Fruit fly (Drosophila melanogaster) whole organism, embryonic: ENCODE results near the gene Mical.
A peak's percentile ranks its signal among the peaks of the same experiment; 100 is the strongest.

Source experiments
- Awh ChIP-seq: fragments of 200-800 bp; sonication (Bioruptor generic); IDR thresholded peaks from 2 replicates; pipeline ENCODE4, ENCODE4 v1.3.6; 2022; ENCODE audit warnings: missing biosample characterization, missing genetic modification characterization
- BEAF-32 ChIP-seq: fragments of 200-800 bp; sonication (Bioruptor generic); optimal IDR thresholded peaks from 3 replicates; lab custom pipeline; 2017; ENCODE audit warnings: missing biosample characterization, missing genetic modification characterization, mild to moderate bottlenecking, moderate library complexity, missing genetic modification reagents
- CG10274 ChIP-seq: fragments of 200-800 bp; sonication (Bioruptor generic); optimal IDR thresholded peaks from 3 replicates; lab custom pipeline; 2017; ENCODE audit warnings: missing biosample characterization, mild to moderate bottlenecking, missing genetic modification characterization
- CG10431 ChIP-seq: fragments of 200-800 bp; sonication (Bioruptor generic); optimal IDR thresholded peaks from 3 replicates; lab custom pipeline; 2018; ENCODE audit warnings: missing biosample characterization, mild to moderate bottlenecking, missing genetic modification characterization
- CG10959 ChIP-seq: fragments of 200-800 bp; sonication (Bioruptor generic); IDR thresholded peaks from 2 replicates; pipeline ENCODE4 v1.3.6; 2022; ENCODE audit warnings: missing biosample characterization, missing genetic modification characterization
- CG11695 ChIP-seq: fragments of 200-800 bp; sonication (Bioruptor generic); IDR thresholded peaks from 3 replicates; pipeline ENCODE4 v1.3.6; 2022; ENCODE audit warnings: missing biosample characterization, missing genetic modification characterization
- CG12299 ChIP-seq: fragments of 200-800 bp; sonication (Bioruptor generic); optimal IDR thresholded peaks from 2 replicates; lab custom pipeline; 2018; ENCODE audit warnings: missing biosample characterization, mild to moderate bottlenecking, missing genetic modification characterization
- CG1233 ChIP-seq: fragments of 200-800 bp; sonication (Bioruptor generic); optimal IDR thresholded peaks from 4 replicates; lab custom pipeline; 2018; ENCODE audit warnings: missing biosample characterization, mild to moderate bottlenecking, missing genetic modification characterization
- CG14667 ChIP-seq: fragments of 200-800 bp; sonication (Bioruptor generic); IDR thresholded peaks from 2 replicates; pipeline ENCODE4 v1.3.6; 2022; ENCODE audit warnings: missing biosample characterization, missing genetic modification characterization
- CG16863 ChIP-seq: fragments of 200-800 bp; sonication (Bioruptor generic); optimal IDR thresholded peaks from 3 replicates; lab custom pipeline; 2016; ENCODE audit warnings: missing biosample characterization, missing genetic modification characterization
- CG1832 ChIP-seq: fragments of 200-800 bp; sonication (Bioruptor generic); optimal IDR thresholded peaks from 2 replicates; lab custom pipeline; 2017; ENCODE audit warnings: missing biosample characterization, mild to moderate bottlenecking, missing genetic modification characterization, inconsistent platforms
- CG18476 ChIP-seq: fragments of 200-800 bp; sonication (Bioruptor generic); optimal IDR thresholded peaks from 2 replicates; lab custom pipeline; 2016; ENCODE audit warnings: missing biosample characterization, mild to moderate bottlenecking, missing genetic modification characterization
- CG2120 ChIP-seq: fragments of 200-800 bp; sonication (Bioruptor generic); optimal IDR thresholded peaks from 3 replicates; lab custom pipeline; 2016; ENCODE audit warnings: missing biosample characterization, missing genetic modification characterization
- CG2199 ChIP-seq: fragments of 200-800 bp; sonication (Bioruptor generic); IDR thresholded peaks from 3 replicates; pipeline ENCODE4 v1.3.6; 2022; ENCODE audit warnings: missing biosample characterization, missing genetic modification characterization
- CG30403 ChIP-seq: fragments of 200-800 bp; sonication (Bioruptor generic); optimal IDR thresholded peaks from 3 replicates; lab custom pipeline; 2016; ENCODE audit warnings: missing biosample characterization, missing genetic modification characterization
- CG32772 ChIP-seq: fragments of 200-800 bp; sonication (Bioruptor generic); IDR thresholded peaks from 2 replicates; pipeline ENCODE4 v1.3.6; 2022; ENCODE audit warnings: missing biosample characterization, missing genetic modification characterization
- CG33557 ChIP-seq: fragments of 200-800 bp; sonication (Bioruptor generic); optimal IDR thresholded peaks from 2 replicates; lab custom pipeline; 2019; ENCODE audit warnings: missing biosample characterization, mild to moderate bottlenecking, missing genetic modification characterization, moderate library complexity
- CG3995 ChIP-seq: fragments of 200-800 bp; sonication (Bioruptor generic); optimal IDR thresholded peaks from 3 replicates; lab custom pipeline; 2016; ENCODE audit warnings: missing biosample characterization, missing genetic modification characterization
- CG5180 ChIP-seq: fragments of 200-800 bp; sonication (Bioruptor generic); optimal IDR thresholded peaks from 3 replicates; lab custom pipeline; 2017; ENCODE audit warnings: missing biosample characterization, missing genetic modification characterization, mild to moderate bottlenecking, moderate library complexity, missing genetic modification reagents
- CG6254 ChIP-seq: fragments of 200-800 bp; sonication (Bioruptor generic); optimal IDR thresholded peaks from 3 replicates; lab custom pipeline; 2017; ENCODE audit warnings: mild to moderate bottlenecking, missing biosample characterization, missing genetic modification reagents, missing genetic modification characterization
- CG7357 ChIP-seq: fragments of 200-800 bp; sonication (Bioruptor generic); IDR thresholded peaks from 3 replicates; pipeline ENCODE4 v1.3.6; 2022; ENCODE audit warnings: missing biosample characterization, missing genetic modification characterization
- CG8359 ChIP-seq: fragments of 200-800 bp; sonication (Bioruptor generic); optimal IDR thresholded peaks from 2 replicates; lab custom pipeline; 2017; ENCODE audit warnings: missing biosample characterization, mild to moderate bottlenecking, missing genetic modification characterization, borderline replicate concordance
- CTCF ChIP-seq: fragments of 200-800 bp; sonication (Bioruptor generic); optimal IDR thresholded peaks from 2 replicates; lab custom pipeline; 2017; ENCODE audit warnings: missing biosample characterization, mild to moderate bottlenecking, missing genetic modification characterization, moderate library complexity
- CkIIα-i1 ChIP-seq: fragments of 200-800 bp; sonication (Bioruptor generic); IDR thresholded peaks from 2 replicates; pipeline ENCODE4 v1.3.6; 2022; ENCODE audit warnings: missing biosample characterization, missing genetic modification characterization
- D ChIP-seq, 2 experiments: fragments of 200-800 bp in 1 of 2; fragments of >200 bp in 1 of 2; sonication (Bioruptor generic) in 1 of 2; optimal IDR thresholded peaks; 2 replicates in 1 of 2; 3 replicates in 1 of 2; lab custom pipeline; 2017; ENCODE audit warnings: mild to moderate bottlenecking in 1 of 2, missing biosample characterization in 1 of 2, missing genetic modification characterization in 1 of 2, missing genetic modification reagents in 1 of 2
- HmgZ ChIP-seq: fragments of 200-800 bp; sonication (Bioruptor generic); optimal IDR thresholded peaks from 2 replicates; lab custom pipeline; 2018; ENCODE audit warnings: missing biosample characterization, mild to moderate bottlenecking, missing genetic modification characterization
- Hr51 ChIP-seq, 2 experiments: fragments of 200-800 bp; sonication (Bioruptor generic); optimal IDR thresholded peaks; 2 replicates in 1 of 2; 3 replicates in 1 of 2; lab custom pipeline; 2016 to 2018; ENCODE audit warnings: missing biosample characterization in 2 of 2, missing genetic modification characterization in 2 of 2, mild to moderate bottlenecking in 1 of 2, moderate library complexity in 1 of 2
- Lhr ChIP-seq: fragments of 200-800 bp; sonication (Bioruptor generic); optimal IDR thresholded peaks from 3 replicates; lab custom pipeline; 2017; ENCODE audit warnings: mild to moderate bottlenecking, missing biosample characterization, missing genetic modification reagents, missing genetic modification characterization
- Med ChIP-seq: fragments of 200-800 bp; sonication (Bioruptor generic); peaks from one replicate; lab custom pipeline; 2016; ENCODE audit warnings: missing biosample characterization, missing genetic modification characterization, mild to moderate bottlenecking, inconsistent platforms, moderate library complexity
- Opbp ChIP-seq: fragments of 200-800 bp; sonication (Bioruptor generic); IDR thresholded peaks from 3 replicates; pipeline ENCODE4 v1.3.6; 2022; ENCODE audit warnings: missing biosample characterization, missing genetic modification characterization; ENCODE audit not compliant: partially characterized antibody
- Poxn ChIP-seq: fragments of 200-800 bp; sonication (Bioruptor generic); IDR thresholded peaks from 2 replicates; pipeline ENCODE4 v1.3.6; 2022; ENCODE audit warnings: missing biosample characterization, missing genetic modification characterization
- ab ChIP-seq: fragments of 200-800 bp; sonication (Bioruptor generic); optimal IDR thresholded peaks from 2 replicates; lab custom pipeline; 2016; ENCODE audit warnings: missing biosample characterization, missing genetic modification characterization
- bcd ChIP-seq: fragments of 200-800 bp; sonication (Bioruptor generic); optimal IDR thresholded peaks from 2 replicates; lab custom pipeline; 2017; ENCODE audit warnings: missing biosample characterization, mild to moderate bottlenecking, missing genetic modification characterization
- chinmo ChIP-seq: fragments of 200-800 bp; sonication (Bioruptor generic); IDR thresholded peaks from 4 replicates; pipeline ENCODE4 v1.3.6; 2022; ENCODE audit warnings: missing biosample characterization, missing genetic modification characterization; ENCODE audit not compliant: partially characterized antibody
- corto ChIP-seq: fragments of 200-800 bp; sonication (Bioruptor generic); optimal IDR thresholded peaks from 2 replicates; lab custom pipeline; 2016; ENCODE audit warnings: missing biosample characterization, mild to moderate bottlenecking, missing genetic modification characterization, moderate library complexity
- crc ChIP-seq: fragments of 200-800 bp; sonication (Bioruptor generic); optimal IDR thresholded peaks from 2 replicates; lab custom pipeline; 2016; ENCODE audit warnings: missing biosample characterization, missing genetic modification characterization
- ftz-f1 ChIP-seq: fragments of 200-800 bp; sonication (Bioruptor generic); optimal IDR thresholded peaks from 2 replicates; lab custom pipeline; 2016; ENCODE audit warnings: missing biosample characterization, missing genetic modification characterization
- gem ChIP-seq: fragments of 200-800 bp; sonication (Bioruptor generic); optimal IDR thresholded peaks from 2 replicates; lab custom pipeline; 2019; ENCODE audit warnings: missing biosample characterization, mild to moderate bottlenecking, missing genetic modification characterization, moderate library complexity
- ham ChIP-seq: fragments of 200-800 bp; sonication (Bioruptor generic); IDR thresholded peaks from 2 replicates; pipeline ENCODE4 v1.3.6; 2022; ENCODE audit warnings: missing biosample characterization, missing genetic modification characterization
- hkb ChIP-seq, 2 experiments: fragments of 200-800 bp in 1 of 2; fragments of >200 bp in 1 of 2; sonication (Bioruptor generic) in 1 of 2; IDR thresholded peaks in 1 of 2; optimal IDR thresholded peaks in 1 of 2; 2 replicates each; pipeline versions ENCODE4 v1.3.6 to Lab custom; 2017 to 2022; ENCODE audit warnings: missing biosample characterization in 1 of 2, missing genetic modification characterization in 1 of 2
- ranshi ChIP-seq: fragments of 200-800 bp; sonication (Bioruptor generic); IDR thresholded peaks from 2 replicates; pipeline ENCODE4 v1.3.6; 2022; ENCODE audit warnings: missing biosample characterization, missing genetic modification characterization
- sim ChIP-seq: fragments of 200-800 bp; sonication (Bioruptor generic); IDR thresholded peaks from 2 replicates; pipeline ENCODE4 v1.3.6; 2022; ENCODE audit warnings: missing biosample characterization, missing genetic modification characterization
- sob ChIP-seq: fragments of 200-800 bp; sonication (Bioruptor generic); IDR thresholded peaks from 2 replicates; pipeline ENCODE4 v1.3.6; 2022; ENCODE audit warnings: missing biosample characterization, missing genetic modification characterization
- sug ChIP-seq: fragments of 200-800 bp; optimal IDR thresholded peaks from 2 replicates; lab custom pipeline; 2019; ENCODE audit warnings: missing biosample characterization, mild to moderate bottlenecking, missing genetic modification characterization, moderate library complexity
- toy ChIP-seq: fragments of 200-800 bp; sonication (Bioruptor generic); IDR thresholded peaks from 2 replicates; pipeline ENCODE4 v1.3.6; 2022; ENCODE audit warnings: missing biosample characterization, missing genetic modification characterization
- usp ChIP-seq: fragments of >200 bp; optimal IDR thresholded peaks from 2 replicates; lab custom pipeline; 2017; ENCODE audit warnings: missing biosample characterization, missing genetic modification characterization
- vnd ChIP-seq: fragments of 200-800 bp; sonication (Bioruptor generic); IDR thresholded peaks from 3 replicates; pipeline ENCODE4 v1.3.6; 2022; ENCODE audit warnings: missing biosample characterization, missing genetic modification characterization; ENCODE audit not compliant: partially characterized antibody
- zfh1 ChIP-seq: fragments of 200-800 bp; sonication (Bioruptor generic); IDR thresholded peaks from 3 replicates; pipeline ENCODE4 v1.3.6; 2022; ENCODE audit warnings: missing biosample characterization, missing genetic modification characterization
- zfh2 ChIP-seq: fragments of 200-800 bp; sonication (Bioruptor generic); optimal IDR thresholded peaks from 2 replicates; lab custom pipeline; 2016; ENCODE audit warnings: missing biosample characterization, missing genetic modification characterization

Mical gene

dm6 chr3R:10091513-10091912 lies 48.8 kb upstream of the Mical start:
- TF ChIP-seq CG11695 (GFP tag; lab: Robert Waterston, UW): no peak
- no peak for TF ChIP-seq CG30403 (GFP tag; lab: Kevin White, UChicago)
- no peak for TF ChIP-seq Awh (GFP tag; lab: Robert Waterston, UW)
- no peak for TF ChIP-seq ftz-f1
- TF ChIP-seq usp (GFP tag; lab: Kevin White, UChicago): no peak
- no peak for TF ChIP-seq zfh2 (GFP tag; lab: Kevin White, UChicago)
- no peak for TF ChIP-seq ab (GFP tag; lab: Kevin White, UChicago)
- no peak for TF ChIP-seq gem (tag; lab: Kevin White, UChicago)
- no peak for TF ChIP-seq CG5180 (GFP tag; lab: Kevin White, UChicago)
- no peak for TF ChIP-seq CG18476 (GFP tag; lab: Kevin White, UChicago)
- no peak for TF ChIP-seq D (optimal IDR thresholded peaks at IDR 0.05; lab: Kevin White, UChicago)
- no peak for TF ChIP-seq D (GFP tag; optimal IDR thresholded peaks at IDR 0.05; lab: Kevin White, UChicago)
- no peak for TF ChIP-seq CG14667
- no peak for TF ChIP-seq HmgZ (tag; lab: Kevin White, UChicago)
- TF ChIP-seq CkIIα-i1: no peak

dm6 chr3R:10090906-10091305 lies 48.2 kb upstream of the Mical start:
- TF ChIP-seq corto (no peak), CG8359 (GFP tag; lab: Kevin White, UChicago) (no peak), Hr51 (GFP tag; optimal IDR thresholded peaks at IDR 0.05; lab: Kevin White, UChicago) (no peak), chinmo (GFP tag; lab: Robert Waterston, UW) (0 out of 4 replicates have a peak, but pooled peaks have one; percentile 15), CG16863 (GFP tag; lab: Kevin White, UChicago) (no peak), crc (GFP tag; lab: Kevin White, UChicago) (no peak), sim (GFP tag; lab: Robert Waterston, UW) (no peak), CG10431 (GFP tag; lab: Kevin White, UChicago) (no peak), sug (tag; lab: Kevin White, UChicago) (no peak), sob (GFP tag; lab: Robert Waterston, UW) (no peak), CG2199 (GFP tag; lab: Robert Waterston, UW) (0 out of 3 replicates have a peak, but pooled peaks have one; percentile 12), CTCF (GFP tag; lab: Kevin White, UChicago) (peak; percentile 76), ranshi (GFP tag; lab: Robert Waterston, UW) (no peak), CG6254 (GFP tag; lab: Kevin White, UChicago) (peak; percentile 94), Poxn (GFP tag; lab: Robert Waterston, UW) (no peak), Lhr (no peak), Med (peak; percentile 8), hkb (optimal IDR thresholded peaks at IDR 0.05; lab: Kevin White, UChicago) (no peak), hkb (GFP tag; IDR thresholded peaks at IDR 0.05; lab: Robert Waterston, UW) (no peak)

dm6 chr3R:10089171-10089664 lies 46.5 kb upstream of the Mical start:
- TF ChIP-seq BEAF-32 (GFP tag; lab: Kevin White, UChicago) (no peak), CG10959 (GFP tag; lab: Robert Waterston, UW) (no peak), CG32772 (GFP tag; lab: Robert Waterston, UW) (no peak), CG3995 (GFP tag; lab: Kevin White, UChicago) (no peak), Opbp (GFP tag; lab: Robert Waterston, UW) (0 out of 3 replicates have a peak, but pooled peaks have one; percentile 18), toy (GFP tag; lab: Robert Waterston, UW) (no peak), vnd (GFP tag; lab: Robert Waterston, UW) (no peak), CG33557 (GFP tag; lab: Kevin White, UChicago) (no peak), CG12299 (no peak), CG7357 (no peak), bcd (GFP tag; lab: Kevin White, UChicago) (no peak), CG1233 (GFP tag; lab: Kevin White, UChicago) (no peak), zfh1 (no peak), CG2120 (GFP tag; lab: Kevin White, UChicago) (no peak), CG1832 (GFP tag; lab: Kevin White, UChicago) (peak; percentile 62), CG10274 (GFP tag; lab: Kevin White, UChicago) (no peak), ham (GFP tag; lab: Robert Waterston, UW) (no peak)
